Worm (Caenorhabditis elegans): ENCODE data around the gene fbxb-24.
A peak's percentile ranks its signal among the peaks of the same experiment; 100 is the strongest.

Gene fbxb-24

DNA sequence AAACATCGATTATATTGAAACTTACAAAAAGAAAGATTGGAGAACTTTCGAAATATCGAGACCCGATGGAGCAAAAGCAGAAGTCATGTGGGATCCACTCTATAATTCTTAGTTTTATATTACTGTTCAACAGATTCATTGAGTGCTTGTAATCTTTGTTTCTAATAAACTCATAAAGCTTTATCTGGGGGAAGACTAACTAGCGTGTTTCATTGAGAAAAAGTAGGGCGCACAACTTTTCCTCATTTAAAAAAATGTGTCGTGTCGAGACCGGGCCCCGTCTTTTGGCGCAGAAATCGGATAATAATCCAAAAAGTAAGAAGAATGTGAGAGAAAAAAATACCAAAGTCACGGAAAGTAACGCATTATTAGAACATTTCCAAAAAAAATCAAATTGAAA, 1.0 kb downstream of the fbxb-24 start, which contains the start of gene faah-4:
faah-4 (minus strand) TSS at position 101 of the 400 bp plus-strand sequence.
- TF ChIP-seq ztf-29 (GFP tag; IDR thresholded peaks at IDR 0.05) (no peak), ref-1 (GFP tag; conservative IDR thresholded peaks at IDR 0.05) (no peak), med-1 (GFP tag; optimal IDR thresholded peaks at IDR 0.05; ENCODE audit: insufficient read depth) (no peak), ztf-23 (GFP tag; IDR thresholded peaks at IDR 0.05) (no peak), klf-2 (GFP tag; conservative IDR thresholded peaks at IDR 0.05) (no peak), cog-1 (tag; optimal IDR thresholded peaks at IDR 0.05) (no peak), tab-1 (GFP tag; IDR thresholded peaks at IDR 0.05) (no peak), flt-1 (GFP tag; IDR thresholded peaks at IDR 0.05) (no peak), T22C8.4 (GFP tag; IDR thresholded peaks at IDR 0.05) (no peak)

DNA sequence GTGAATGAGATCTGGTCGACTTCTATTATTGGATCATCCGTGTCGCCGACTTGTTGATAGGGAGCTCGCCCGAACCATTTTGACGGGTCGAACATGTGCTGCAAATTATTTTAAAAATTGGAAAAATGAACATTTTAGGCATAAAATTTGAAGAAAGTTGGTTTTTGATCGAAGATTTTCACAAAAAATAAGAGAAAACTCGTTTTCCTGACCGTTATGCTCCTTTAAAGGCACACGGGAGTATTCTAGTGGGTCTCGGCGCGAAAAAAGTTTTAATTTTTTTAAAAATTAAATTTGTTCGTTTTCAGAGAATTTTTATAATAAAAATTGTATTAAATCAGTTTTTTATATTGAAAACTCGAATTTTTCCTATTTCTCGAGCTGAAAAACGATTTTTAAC, 5.5 kb downstream of the fbxb-24 start, which contains the start of gene Y56A3A.16:
Y56A3A.16 (minus strand) TSS at position 101 of the 400 bp plus-strand sequence.
- TF ChIP-seq ref-1 (GFP tag; conservative IDR thresholded peaks at IDR 0.05) (no peak), med-1 (GFP tag; optimal IDR thresholded peaks at IDR 0.05; ENCODE audit: insufficient read depth) (no peak), flt-1 (GFP tag; IDR thresholded peaks at IDR 0.05) (no peak), ztf-29 (GFP tag; IDR thresholded peaks at IDR 0.05) (no peak), klf-2 (GFP tag; conservative IDR thresholded peaks at IDR 0.05) (no peak), tab-1 (GFP tag; IDR thresholded peaks at IDR 0.05) (no peak), cog-1 (tag; optimal IDR thresholded peaks at IDR 0.05) (no peak), ztf-23 (GFP tag; IDR thresholded peaks at IDR 0.05) (no peak)

DNA sequence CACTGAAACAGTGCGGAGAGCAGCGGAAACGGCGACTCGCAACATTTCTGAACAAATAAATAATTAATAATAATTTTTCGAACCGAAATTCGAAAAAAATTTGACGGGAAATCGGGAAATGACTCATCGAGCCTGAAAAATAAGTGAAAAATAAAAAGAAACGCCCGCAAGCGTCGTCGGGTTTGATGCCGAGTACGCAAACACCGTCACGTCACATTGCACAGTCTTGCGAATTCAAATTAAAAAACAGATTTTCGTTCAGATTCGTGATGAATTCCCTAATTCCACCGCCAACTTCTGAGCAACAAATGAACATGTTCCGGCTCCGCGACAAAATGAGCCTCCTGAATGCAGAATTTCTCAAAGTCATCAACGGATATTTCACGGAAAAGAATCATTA, 6.9 kb downstream of the fbxb-24 start, which contains the start of the genes ndab-1 and npp-16:
ndab-1 (minus strand) TSS at position 47 of the 400 bp plus-strand sequence.
npp-16 (plus strand) TSS at position 263 of the 400 bp plus-strand sequence.
- TF ChIP-seq flt-1 (GFP tag; IDR thresholded peaks at IDR 0.05) (0 out of 2 replicates have a peak, but pooled peaks have one; percentile 36), med-1 (GFP tag; optimal IDR thresholded peaks at IDR 0.05; ENCODE audit: insufficient read depth) (no peak)

DNA sequence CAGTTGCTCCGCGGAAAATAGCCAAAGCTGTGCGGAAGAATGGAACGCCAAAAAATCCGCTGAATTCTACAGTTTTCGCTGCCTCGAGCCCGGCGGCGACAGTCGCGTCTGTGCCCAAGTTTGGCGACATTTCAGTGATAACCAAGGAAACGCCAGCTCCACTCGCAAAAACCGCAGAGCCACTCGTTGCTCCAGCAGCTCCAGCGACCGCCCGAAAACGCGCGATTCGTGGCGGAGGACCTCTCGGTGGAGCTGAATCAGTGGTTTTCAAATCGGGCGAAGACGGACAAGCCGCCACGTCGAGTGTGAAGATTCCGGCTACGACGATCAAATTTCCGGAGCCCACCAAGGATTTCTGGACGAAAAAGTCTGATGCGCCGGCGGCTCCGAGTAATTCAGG, 7.5 kb downstream of the fbxb-24 start:
- TF ChIP-seq ref-1 (GFP tag; conservative IDR thresholded peaks at IDR 0.05) (no peak), klf-2 (GFP tag; conservative IDR thresholded peaks at IDR 0.05) (no peak)

DNA sequence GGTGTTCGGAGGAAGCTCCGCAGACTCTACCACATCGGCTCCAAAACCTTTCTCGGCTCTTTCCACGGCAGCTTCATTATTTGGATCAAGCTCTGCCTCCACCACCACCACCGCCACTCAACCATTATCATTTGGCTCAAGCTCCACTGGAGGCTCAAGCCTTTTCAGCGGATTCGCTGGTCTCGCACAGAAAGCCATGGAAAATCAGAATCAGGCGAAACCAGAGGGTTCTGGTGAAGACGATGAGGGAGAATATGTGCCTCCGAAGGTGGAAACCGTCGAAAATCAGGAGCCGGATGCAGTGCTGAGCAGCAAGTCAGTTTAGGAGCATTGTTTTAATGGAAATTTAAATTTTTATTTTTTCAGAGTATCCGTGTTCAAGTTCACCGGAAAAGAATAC, 8.3 kb downstream of the fbxb-24 start:
- TF ChIP-seq klf-2 (GFP tag; conservative IDR thresholded peaks at IDR 0.05) (no peak), cog-1 (tag; optimal IDR thresholded peaks at IDR 0.05) (no peak)

DNA sequence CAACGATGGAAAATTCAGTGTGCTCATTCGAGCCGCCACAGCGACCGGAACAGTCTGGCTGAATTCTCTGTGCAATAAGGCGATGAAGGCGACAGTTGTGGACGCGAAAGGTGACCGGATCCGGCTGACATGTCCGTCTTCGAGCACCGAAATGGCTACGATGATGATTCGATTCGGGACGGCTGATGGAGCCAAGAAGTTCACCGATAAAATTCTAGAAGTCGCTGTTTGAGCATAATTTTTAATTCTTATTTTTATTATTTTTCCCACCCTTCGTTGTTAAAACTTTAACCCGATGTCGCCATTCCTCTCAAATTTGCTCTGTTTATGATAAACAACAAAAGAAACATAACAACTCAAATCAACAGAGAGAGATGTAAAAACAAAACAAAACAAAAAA, 8.8 kb downstream of the fbxb-24 start:
- TF ChIP-seq T22C8.4 (GFP tag; IDR thresholded peaks at IDR 0.05) (no peak), tab-1 (GFP tag; IDR thresholded peaks at IDR 0.05) (no peak), ztf-23 (GFP tag; IDR thresholded peaks at IDR 0.05) (no peak), ref-1 (GFP tag; conservative IDR thresholded peaks at IDR 0.05) (no peak), cog-1 (tag; optimal IDR thresholded peaks at IDR 0.05) (no peak)

DNA sequence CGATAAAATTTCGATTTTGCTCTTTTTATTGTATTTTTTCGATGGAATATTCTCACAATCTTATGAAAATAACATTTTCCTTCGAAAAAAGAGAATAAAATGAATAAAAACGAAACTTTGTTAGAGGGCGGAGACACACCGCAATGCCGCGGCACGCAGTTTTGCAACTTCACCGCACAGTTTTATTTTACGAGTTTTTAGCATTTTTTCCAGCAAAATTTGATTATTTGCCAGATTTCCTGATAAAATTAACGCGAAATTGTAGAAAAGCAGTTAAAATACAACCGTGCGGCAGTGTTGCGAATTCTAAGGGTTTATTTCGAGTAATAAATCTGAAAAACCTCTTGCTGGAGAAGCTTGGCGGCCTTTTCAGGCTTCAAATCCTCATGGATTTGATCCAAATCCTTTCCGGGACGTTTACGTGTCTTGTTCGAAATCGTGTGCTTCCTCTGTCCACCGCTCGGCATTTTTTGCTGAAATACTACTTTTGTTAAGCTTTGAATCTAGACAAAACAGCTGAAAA, 9.5 kb downstream of the fbxb-24 start, which contains the start of gene znf-593:
znf-593 (minus strand) TSS at position 473 of the 523 bp plus-strand sequence.
- TF ChIP-seq flt-1 (GFP tag; IDR thresholded peaks at IDR 0.05) (peak; percentile 72; the same call in 1 of the 2 replicates), tab-1 (GFP tag; IDR thresholded peaks at IDR 0.05) (no peak), ztf-23 (GFP tag; IDR thresholded peaks at IDR 0.05) (no peak)

DNA sequence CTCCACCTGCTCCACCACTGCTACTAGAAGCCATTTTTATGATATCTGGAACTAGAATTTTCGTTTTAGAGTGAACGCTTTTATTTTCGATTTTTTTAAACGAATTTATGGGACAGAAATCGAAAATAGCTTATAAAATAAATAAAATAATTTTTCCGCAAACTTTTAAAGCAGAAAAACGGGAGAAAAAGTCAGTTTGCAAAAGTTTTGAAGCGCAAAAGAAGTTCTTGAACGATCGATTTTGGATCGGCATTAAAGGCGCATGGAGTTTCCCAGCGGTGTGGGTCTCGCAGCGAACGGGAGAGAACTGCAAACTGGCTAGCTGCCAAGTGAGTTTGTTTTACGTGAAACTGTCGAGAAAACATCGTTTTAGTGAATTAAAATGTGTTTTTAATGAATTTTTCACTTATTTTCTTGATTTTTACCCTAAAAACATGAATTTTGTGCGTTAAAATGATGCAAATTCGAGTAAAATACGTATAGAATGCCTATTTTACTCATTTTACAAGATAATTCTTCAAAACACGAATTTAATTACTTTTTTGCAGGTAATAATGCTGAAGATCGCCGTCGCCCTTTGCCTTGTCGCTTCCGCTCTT, 11.5 kb downstream of the fbxb-24 start, which contains the start of the genes ccf-1 and trap-4:
ccf-1 (minus strand) TSS at position 51 of the 599 bp plus-strand sequence.
trap-4 (plus strand) TSS at position 549 of the 599 bp plus-strand sequence.
- TF ChIP-seq med-1 (GFP tag; optimal IDR thresholded peaks at IDR 0.05; ENCODE audit: insufficient read depth) (no peak), cog-1 (tag; optimal IDR thresholded peaks at IDR 0.05) (no peak), T22C8.4 (GFP tag; IDR thresholded peaks at IDR 0.05) (0 out of 2 replicates have a peak, but pooled peaks have one; percentile 15)

DNA sequence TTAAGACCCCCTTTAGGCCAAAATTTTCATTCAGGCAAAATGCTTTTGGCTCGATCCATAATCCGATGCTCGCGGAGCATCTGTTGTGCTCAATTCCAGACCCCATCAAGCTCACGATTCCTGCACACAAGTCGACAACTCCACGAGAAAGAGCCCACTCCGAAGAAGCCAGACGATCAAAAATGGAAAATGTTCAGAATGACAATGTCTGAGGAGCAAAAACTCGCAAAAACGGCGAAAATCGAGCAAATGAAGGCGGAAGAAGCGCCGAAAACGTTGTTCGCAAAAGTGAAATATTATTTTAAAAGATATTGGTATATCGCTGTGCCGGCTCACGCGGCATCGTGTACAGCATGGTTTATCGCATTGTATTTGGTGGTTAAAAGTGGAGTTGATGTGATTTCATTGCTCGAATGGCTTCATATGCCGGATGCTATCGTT, 12.9 kb downstream of the fbxb-24 start, which contains the start of gene Y56A3A.22:
Y56A3A.22 (plus strand) TSS at position 35 of the 441 bp plus-strand sequence.
- no peak for TF ChIP-seq ztf-29 (GFP tag; IDR thresholded peaks at IDR 0.05)
- no peak for TF ChIP-seq ztf-23 (GFP tag; IDR thresholded peaks at IDR 0.05)
- TF ChIP-seq flt-1 (GFP tag; IDR thresholded peaks at IDR 0.05): 0 out of 2 replicates have a peak, but pooled peaks have one; percentile 34
- no peak for TF ChIP-seq T22C8.4 (GFP tag; IDR thresholded peaks at IDR 0.05)
- no peak for TF ChIP-seq klf-2 (GFP tag; conservative IDR thresholded peaks at IDR 0.05)

DNA sequence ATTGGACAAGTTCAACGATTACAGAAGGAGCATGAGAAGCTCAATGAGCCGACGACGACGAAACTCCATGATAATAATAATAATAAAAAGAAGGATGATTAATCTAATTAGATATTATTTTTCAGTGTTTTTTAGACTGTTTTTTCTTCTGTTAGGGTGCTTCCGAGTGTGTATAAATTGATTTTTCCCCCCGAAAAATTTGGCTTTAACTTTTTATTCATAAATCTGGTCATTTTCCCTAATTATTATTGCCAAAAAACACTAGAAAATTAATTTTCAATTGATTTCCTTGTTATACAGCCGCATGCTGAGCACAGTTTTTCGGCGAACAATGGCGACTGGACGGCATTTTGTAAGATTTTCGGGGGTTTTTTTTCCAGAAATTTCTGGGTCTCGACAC, 14.8 kb downstream of the fbxb-24 start, which contains the start of gene nft-1:
nft-1 (plus strand) TSS at position 301 of the 400 bp plus-strand sequence.
- TF ChIP-seq flt-1 (GFP tag; IDR thresholded peaks at IDR 0.05): no peak
- no peak for TF ChIP-seq ref-1 (GFP tag; conservative IDR thresholded peaks at IDR 0.05)
- TF ChIP-seq cog-1 (tag; optimal IDR thresholded peaks at IDR 0.05): no peak
- no peak for TF ChIP-seq T22C8.4 (GFP tag; IDR thresholded peaks at IDR 0.05)
- no peak for TF ChIP-seq tab-1 (GFP tag; IDR thresholded peaks at IDR 0.05)
- no peak for TF ChIP-seq med-1 (GFP tag; optimal IDR thresholded peaks at IDR 0.05; ENCODE audit: insufficient read depth)
- no peak for TF ChIP-seq ztf-23 (GFP tag; IDR thresholded peaks at IDR 0.05)
- no peak for TF ChIP-seq ztf-29 (GFP tag; IDR thresholded peaks at IDR 0.05)
- TF ChIP-seq klf-2 (GFP tag; conservative IDR thresholded peaks at IDR 0.05): no peak

DNA sequence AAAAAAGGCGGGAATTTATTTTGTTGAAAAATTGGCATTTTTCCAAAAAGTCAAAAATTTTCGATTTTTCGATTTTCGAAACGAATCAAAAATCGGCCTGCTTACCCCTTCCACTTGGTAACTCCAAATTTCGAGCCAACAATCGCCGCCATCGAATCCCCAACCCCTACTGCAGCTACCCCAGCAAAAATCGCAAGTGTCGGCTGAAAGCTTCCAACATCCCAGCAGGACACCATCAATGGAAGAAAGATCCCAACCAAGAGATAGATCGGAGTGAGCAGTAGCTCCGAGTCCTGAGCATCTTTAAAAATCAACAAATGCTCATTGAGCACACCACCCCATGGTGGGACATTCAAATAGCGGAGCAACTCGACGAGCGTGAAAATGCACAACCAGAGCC, 22.1 kb downstream of the fbxb-24 start:
- TF ChIP-seq ztf-29 (GFP tag; IDR thresholded peaks at IDR 0.05): no peak
